Worm (Caenorhabditis elegans): ENCODE data around the gene mif-1.
A peak's percentile ranks its signal among the peaks of the same experiment; 100 is the strongest.

- TF ChIP-seq him-1 (tag; optimal IDR thresholded peaks at IDR 0.05) (no peak), W03F9.2 (tag; optimal IDR thresholded peaks at IDR 0.05) (peak; percentile 41)
Measured at ce11 chrIII:11881549-11881948, 33.6 kb downstream of the mif-1 start.
